Worm (Caenorhabditis elegans) whole organism, mixed stage, embryonic: ENCODE data around the gene D2023.3.

Source experiments
- blmp-1 ChIP-seq: fragments of 150-350 bp; optimal IDR thresholded peaks from 2 replicates; lab custom pipeline; 2014; ENCODE audit warnings: missing biosample characterization, missing genetic modification characterization
- ceh-39 ChIP-seq: fragments of 150-350 bp; optimal IDR thresholded peaks from 2 replicates; lab custom pipeline; 2014; ENCODE audit warnings: missing biosample characterization, missing genetic modification characterization
- ceh-43 ChIP-seq: fragments of 200-800 bp; sonication (Bioruptor generic); optimal IDR thresholded peaks from 2 replicates; lab custom pipeline; 2018; ENCODE audit warnings: mild to moderate bottlenecking, missing genetic modification characterization, moderate library complexity, missing compliant biosample characterization
- ceh-83 ChIP-seq: fragments of 200-800 bp; sonication (Bioruptor generic); optimal IDR thresholded peaks from 2 replicates; lab custom pipeline; 2018; ENCODE audit warnings: mild to moderate bottlenecking, missing genetic modification characterization, missing compliant biosample characterization
- drap-1 ChIP-seq: fragments of 200-800 bp; sonication (Bioruptor generic); optimal IDR thresholded peaks from 3 replicates; lab custom pipeline; 2018; ENCODE audit warnings: mild to moderate bottlenecking, missing genetic modification characterization, missing compliant biosample characterization
- elt-3 ChIP-seq: fragments of 150-350 bp; optimal IDR thresholded peaks from 2 replicates; lab custom pipeline; 2014; ENCODE audit warnings: missing biosample characterization, missing genetic modification characterization
- flh-1 ChIP-seq: fragments of 200-800 bp; sonication (Bioruptor generic); optimal IDR thresholded peaks from 2 replicates; lab custom pipeline; 2018; ENCODE audit warnings: mild to moderate bottlenecking, missing genetic modification characterization, moderate library complexity, missing compliant biosample characterization
- ham-2 ChIP-seq: fragments of 200-800 bp; sonication (Bioruptor generic); optimal IDR thresholded peaks from 2 replicates; lab custom pipeline; 2018; ENCODE audit warnings: mild to moderate bottlenecking, missing genetic modification characterization, missing compliant biosample characterization
- hlh-1 ChIP-seq: fragments of 150-350 bp; optimal IDR thresholded peaks from 2 replicates; lab custom pipeline; 2014; ENCODE audit warnings: missing biosample characterization, missing genetic modification reagents, missing genetic modification characterization
- lin-13 ChIP-seq: fragments of 150-350 bp; optimal IDR thresholded peaks from 2 replicates; lab custom pipeline; 2014; ENCODE audit warnings: missing biosample characterization, missing genetic modification characterization
- lin-32 ChIP-seq: fragments of 200-800 bp; sonication (Bioruptor generic); optimal IDR thresholded peaks from 2 replicates; lab custom pipeline; 2018; ENCODE audit warnings: mild to moderate bottlenecking, missing genetic modification characterization, missing compliant biosample characterization
- lsy-2 ChIP-seq: fragments of 150-350 bp; optimal IDR thresholded peaks from 2 replicates; lab custom pipeline; 2014; ENCODE audit warnings: missing biosample characterization, missing genetic modification characterization
- mab-5 ChIP-seq: fragments of 150-350 bp; optimal IDR thresholded peaks from 2 replicates; lab custom pipeline; 2014; ENCODE audit warnings: missing biosample characterization, missing genetic modification characterization
- mls-2 ChIP-seq: sonication (generic microtip); optimal IDR thresholded peaks from 2 replicates; lab custom pipeline; 2016; ENCODE audit warnings: mild to moderate bottlenecking, missing genetic modification characterization, moderate library complexity, missing compliant biosample characterization
- nhr-12 ChIP-seq: fragments of 150-350 bp; optimal IDR thresholded peaks from 2 replicates; lab custom pipeline; 2014; ENCODE audit warnings: missing biosample characterization, missing genetic modification characterization
- nhr-2 ChIP-seq: fragments of 150-350 bp; optimal IDR thresholded peaks from 2 replicates; lab custom pipeline; 2014; ENCODE audit warnings: missing biosample characterization, missing genetic modification characterization
- nhr-28 ChIP-seq: fragments of 150-350 bp; optimal IDR thresholded peaks from 2 replicates; lab custom pipeline; 2014; ENCODE audit warnings: missing biosample characterization, missing genetic modification characterization
- nhr-76 ChIP-seq: sonication (generic microtip); optimal IDR thresholded peaks from 2 replicates; lab custom pipeline; 2017; ENCODE audit warnings: missing biosample characterization, missing genetic modification characterization
- pha-4 ChIP-seq: fragments of 150-350 bp; optimal IDR thresholded peaks from 2 replicates; lab custom pipeline; 2018; ENCODE audit warnings: missing biosample characterization, missing genetic modification reagents, missing genetic modification characterization
- sem-2 ChIP-seq: fragments of 200-800 bp; sonication (Bioruptor generic); optimal IDR thresholded peaks from 2 replicates; lab custom pipeline; 2018; ENCODE audit warnings: mild to moderate bottlenecking, missing genetic modification characterization, missing compliant biosample characterization
- snpc-4 ChIP-seq: fragments of 150-350 bp; optimal IDR thresholded peaks from 2 replicates; lab custom pipeline; 2014; ENCODE audit warnings: missing biosample characterization, missing genetic modification characterization
- sptf-1 ChIP-seq: sonication (generic microtip); optimal IDR thresholded peaks from 2 replicates; lab custom pipeline; 2017; ENCODE audit warnings: mild to moderate bottlenecking, missing genetic modification characterization, moderate library complexity, missing compliant biosample characterization
- tbx-8 ChIP-seq: fragments of 200-800 bp; sonication (Bioruptor generic); optimal IDR thresholded peaks from 2 replicates; lab custom pipeline; 2018; ENCODE audit warnings: mild to moderate bottlenecking, missing genetic modification characterization, moderate library complexity, missing compliant biosample characterization
- unc-120 ChIP-seq: sonication (generic microtip); optimal IDR thresholded peaks from 2 replicates; lab custom pipeline; 2017; ENCODE audit warnings: missing genetic modification characterization, missing compliant biosample characterization; ENCODE audit not compliant: poor library complexity, severe bottlenecking
- unc-39 ChIP-seq: fragments of 150-350 bp; optimal IDR thresholded peaks from 2 replicates; lab custom pipeline; 2014; ENCODE audit warnings: missing biosample characterization, missing genetic modification characterization
- unc-62 ChIP-seq: fragments of 150-350 bp; optimal IDR thresholded peaks from 2 replicates; lab custom pipeline; 2014; ENCODE audit warnings: missing biosample characterization, missing genetic modification reagents, missing genetic modification characterization
- zip-8 ChIP-seq: fragments of 150-350 bp; optimal IDR thresholded peaks from 2 replicates; lab custom pipeline; 2014; ENCODE audit warnings: missing biosample characterization, missing genetic modification characterization
- ztf-11 ChIP-seq: fragments of 150-350 bp; optimal IDR thresholded peaks from 2 replicates; lab custom pipeline; 2014; ENCODE audit warnings: missing biosample characterization, missing genetic modification characterization

The D2023.3 gene

ce11 chrV:11758635-11759034, 53.2 kb downstream of the D2023.3 start, which contains the start of gene T04F3.3:
T04F3.3 (plus strand) TSS chrV:11758935.
- TF ChIP-seq nhr-76 (tag; lab: Kevin White, UChicago) (no peak), blmp-1 (tag; lab: Kevin White, UChicago) (no peak), hlh-1 (tag; lab: Kevin White, UChicago) (no peak), sem-2 (GFP tag; lab: Kevin White, UChicago) (no peak), ceh-43 (GFP tag; lab: Kevin White, UChicago) (no peak), unc-39 (no peak), mab-5 (tag; lab: Kevin White, UChicago) (no peak), pha-4 (tag; lab: Kevin White, UChicago) (no peak), sptf-1 (tag; lab: Kevin White, UChicago) (no peak), elt-3 (tag; lab: Kevin White, UChicago) (no peak), unc-120 (no peak), tbx-8 (GFP tag; lab: Kevin White, UChicago) (no peak), lin-13 (tag; lab: Kevin White, UChicago) (no peak), lin-32 (no peak), nhr-2 (tag; lab: Kevin White, UChicago) (no peak), unc-62 (no peak), ztf-11 (tag; lab: Kevin White, UChicago) (no peak), ceh-39 (no peak), drap-1 (GFP tag; lab: Kevin White, UChicago) (no peak)

- TF ChIP-seq nhr-2 (tag; lab: Kevin White, UChicago) (no peak), drap-1 (GFP tag; lab: Kevin White, UChicago) (no peak), hlh-1 (tag; lab: Kevin White, UChicago) (no peak), unc-62 (no peak), sptf-1 (tag; lab: Kevin White, UChicago) (no peak), pha-4 (tag; lab: Kevin White, UChicago) (no peak), tbx-8 (GFP tag; lab: Kevin White, UChicago) (no peak), mls-2 (no peak), flh-1 (GFP tag; lab: Kevin White, UChicago) (no peak), lin-13 (tag; lab: Kevin White, UChicago) (no peak), mab-5 (tag; lab: Kevin White, UChicago) (no peak)
Observed at ce11 chrV:11757358-11757757, 54.5 kb downstream of the D2023.3 start, which contains the start of gene smoc-1. smoc-1 (plus strand) TSS chrV:11757658.

ce11 chrV:11755848-11756247, 56.0 kb downstream of the D2023.3 start:
- no peak for TF ChIP-seq lin-32
- no peak for TF ChIP-seq unc-120
- TF ChIP-seq lsy-2 (tag; lab: Kevin White, UChicago) = no peak
- no peak for TF ChIP-seq unc-62
- TF ChIP-seq ham-2 = no peak
- TF ChIP-seq nhr-28 = no peak
- no peak for TF ChIP-seq flh-1 (GFP tag; lab: Kevin White, UChicago)
- no peak for TF ChIP-seq ceh-83 (GFP tag; lab: Kevin White, UChicago)
- TF ChIP-seq unc-39 = no peak
- no peak for TF ChIP-seq nhr-12
- no peak for TF ChIP-seq ceh-39
- TF ChIP-seq nhr-2 (tag; lab: Kevin White, UChicago) = no peak
- TF ChIP-seq zip-8 (tag; lab: Kevin White, UChicago) = no peak
- TF ChIP-seq snpc-4 (tag; lab: Kevin White, UChicago) = no peak
